Worm (Caenorhabditis elegans) whole organism, L4 larva: ENCODE measurements around the gene mls-2.

Experiments
- D1046.2 ChIP-seq: fragments of 200-800 bp; sonication (Bioruptor generic); IDR thresholded peaks from 2 replicates; pipeline ENCODE4 v1.3.6; 2022; ENCODE audit warnings: missing genetic modification characterization, missing compliant biosample characterization
- F10B5.3 ChIP-seq: sonication (generic microtip); optimal IDR thresholded peaks from 2 replicates; lab custom pipeline; 2016; ENCODE audit warnings: mild to moderate bottlenecking, missing genetic modification characterization, missing compliant biosample characterization
- F26F4.8 ChIP-seq: fragments of 200-800 bp; sonication (Bioruptor generic); conservative IDR thresholded peaks from 2 replicates; pipeline ENCODE4 v1.3.6; 2022; ENCODE audit warnings: missing genetic modification characterization, missing compliant biosample characterization
- F49E8.2 ChIP-seq: sonication (generic microtip); optimal IDR thresholded peaks from 2 replicates; lab custom pipeline; 2016; ENCODE audit warnings: missing compliant biosample characterization, mild to moderate bottlenecking, missing genetic modification characterization, borderline replicate concordance
- T20F7.1 ChIP-seq: fragments of 200-800 bp; sonication (Bioruptor generic); optimal IDR thresholded peaks from 2 replicates; lab custom pipeline; 2018; ENCODE audit warnings: mild to moderate bottlenecking, missing genetic modification characterization, missing compliant biosample characterization
- T26A8.4 ChIP-seq: fragments of 200-800 bp; sonication (Bioruptor generic); IDR thresholded peaks from 2 replicates; pipeline ENCODE4 v1.3.6; 2022; ENCODE audit warnings: missing genetic modification characterization, missing compliant biosample characterization
- Y105C5A.15 ChIP-seq: fragments of 200-800 bp; sonication (Bioruptor generic); IDR thresholded peaks from 2 replicates; pipeline ENCODE4 v1.3.6; 2022; ENCODE audit warnings: missing genetic modification characterization, missing compliant biosample characterization
- Y5F2A.4 ChIP-seq: fragments of 200-800 bp; sonication (Bioruptor generic); optimal IDR thresholded peaks from 2 replicates; lab custom pipeline; 2018; ENCODE audit warnings: mild to moderate bottlenecking, missing genetic modification characterization, missing compliant biosample characterization
- Y75B8A.6 ChIP-seq: fragments of 200-800 bp; sonication (Bioruptor generic); IDR thresholded peaks from 2 replicates; pipeline ENCODE4 v1.3.6; 2022; ENCODE audit warnings: missing genetic modification reagents, missing genetic modification characterization, missing compliant biosample characterization
- ZK546.5 ChIP-seq, 2 experiments: sonication (generic microtip); optimal IDR thresholded peaks; 2 replicates each; lab custom pipeline; 2017; ENCODE audit warnings: missing biosample characterization in 2 of 2, missing genetic modification characterization in 2 of 2
- aha-1 ChIP-seq: fragments of 150-350 bp; peaks from one replicate; lab custom pipeline; 2014; ENCODE audit warnings: missing biosample characterization, missing genetic modification characterization
- ceh-28 ChIP-seq: fragments of 150-350 bp; optimal IDR thresholded peaks from 2 replicates; lab custom pipeline; 2014; ENCODE audit warnings: missing biosample characterization, missing genetic modification reagents, missing genetic modification characterization
- ceh-62 ChIP-seq: sonication (generic microtip); optimal IDR thresholded peaks from 2 replicates; lab custom pipeline; 2017; ENCODE audit warnings: missing biosample characterization, missing genetic modification characterization
- ceh-82 ChIP-seq: sonication (generic microtip); optimal IDR thresholded peaks from 2 replicates; lab custom pipeline; 2017; ENCODE audit warnings: missing biosample characterization, missing genetic modification characterization
- ces-1 ChIP-seq: fragments of 150-350 bp; sonication (generic microtip); optimal IDR thresholded peaks from 4 replicates; lab custom pipeline; 2014; ENCODE audit warnings: missing biosample characterization, missing genetic modification reagents, missing genetic modification characterization
- daf-12 ChIP-seq: fragments of 150-350 bp; optimal IDR thresholded peaks from 2 replicates; lab custom pipeline; 2014; ENCODE audit warnings: missing biosample characterization, missing genetic modification reagents, missing genetic modification characterization
- daf-8 ChIP-seq: fragments of 200-800 bp; sonication (Bioruptor generic); IDR thresholded peaks from 2 replicates; pipeline ENCODE4 v1.3.6; 2022; ENCODE audit warnings: missing genetic modification characterization, missing compliant biosample characterization
- dmd-6 ChIP-seq: fragments of 200-800 bp; sonication (Bioruptor generic); IDR thresholded peaks from 2 replicates; pipeline ENCODE4 v1.3.6; 2022; ENCODE audit warnings: missing genetic modification reagents, missing genetic modification characterization, missing compliant biosample characterization
- dmd-8 ChIP-seq: fragments of 200-800 bp; sonication (Bioruptor generic); IDR thresholded peaks from 2 replicates; pipeline ENCODE4 v1.3.6; 2022; ENCODE audit warnings: missing genetic modification characterization, missing compliant biosample characterization
- dmd-9 ChIP-seq: fragments of 200-800 bp; sonication (Bioruptor generic); IDR thresholded peaks from 2 replicates; pipeline ENCODE4 v1.3.6; 2022; ENCODE audit warnings: missing genetic modification reagents, missing genetic modification characterization, missing compliant biosample characterization
- dpl-1 ChIP-seq: fragments of 150-350 bp; optimal IDR thresholded peaks from 2 replicates; lab custom pipeline; 2014; ENCODE audit warnings: missing biosample characterization, missing genetic modification reagents, missing genetic modification characterization
- duxl-1 ChIP-seq: sonication (generic microtip); optimal IDR thresholded peaks from 2 replicates; lab custom pipeline; 2016; ENCODE audit warnings: mild to moderate bottlenecking, missing genetic modification characterization, moderate library complexity, missing compliant biosample characterization; ENCODE audit not compliant: poor library complexity
- egl-43 ChIP-seq: fragments of 200-800 bp; sonication (Bioruptor generic); IDR thresholded peaks from 2 replicates; pipeline ENCODE4 v1.3.6; 2022; ENCODE audit warnings: missing genetic modification reagents, missing genetic modification characterization, missing compliant biosample characterization
- hlh-11 ChIP-seq: fragments of 200-800 bp; sonication (Bioruptor generic); optimal IDR thresholded peaks from 2 replicates; lab custom pipeline; 2018; ENCODE audit warnings: mild to moderate bottlenecking, missing genetic modification characterization, missing compliant biosample characterization
- hlh-30 ChIP-seq: sonication (generic microtip); optimal IDR thresholded peaks from 2 replicates; lab custom pipeline; 2017; ENCODE audit warnings: antibody characterized with exemption, mild to moderate bottlenecking, missing genetic modification characterization, missing compliant biosample characterization; ENCODE audit not compliant: insufficient read depth
- lin-1 ChIP-seq: fragments of 200-800 bp; sonication (Bioruptor generic); IDR thresholded peaks from 2 replicates; pipeline ENCODE4 v1.3.6; 2022; ENCODE audit warnings: missing genetic modification reagents, missing genetic modification characterization, missing compliant biosample characterization
- lin-29 ChIP-seq: fragments of 200-800 bp; sonication (Bioruptor generic); IDR thresholded peaks from 2 replicates; pipeline ENCODE4 v1.3.6; 2022; ENCODE audit warnings: missing genetic modification reagents, missing genetic modification characterization, missing compliant biosample characterization
- lin-39 ChIP-seq: fragments of 150-350 bp; optimal IDR thresholded peaks from 2 replicates; lab custom pipeline; 2014; ENCODE audit warnings: missing biosample characterization, missing genetic modification reagents, missing genetic modification characterization
- lsy-2 ChIP-seq, 2 experiments: fragments of 150-350 bp in 1 of 2; sonication (generic microtip) in 1 of 2; optimal IDR thresholded peaks; 2 replicates each; lab custom pipeline; 2014 to 2017; ENCODE audit warnings: missing biosample characterization in 2 of 2, missing genetic modification characterization in 2 of 2
- madf-5 ChIP-seq, 2 experiments: fragments of 200-800 bp; sonication (Bioruptor generic); IDR thresholded peaks; 2 replicates each; pipeline ENCODE4 v1.3.6; 2022; ENCODE audit warnings: missing compliant biosample characterization in 2 of 2, missing genetic modification characterization in 2 of 2
- mep-1 ChIP-seq: fragments of 150-350 bp; sonication (generic microtip); optimal IDR thresholded peaks from 3 replicates; lab custom pipeline; 2014; ENCODE audit warnings: missing biosample characterization, missing genetic modification characterization
- mxl-3 ChIP-seq: fragments of 200-800 bp; sonication (Bioruptor generic); optimal IDR thresholded peaks from 2 replicates; lab custom pipeline; 2018; ENCODE audit warnings: mild to moderate bottlenecking, missing genetic modification characterization, missing compliant biosample characterization
- nhr-11 ChIP-seq: fragments of 150-350 bp; optimal IDR thresholded peaks from 2 replicates; lab custom pipeline; 2014; ENCODE audit warnings: missing biosample characterization, missing genetic modification characterization
- nhr-28 ChIP-seq: fragments of 150-350 bp; optimal IDR thresholded peaks from 2 replicates; lab custom pipeline; 2014; ENCODE audit warnings: missing biosample characterization, missing genetic modification characterization
- nhr-42 ChIP-seq: fragments of 200-800 bp; sonication (Bioruptor generic); IDR thresholded peaks from 2 replicates; pipeline ENCODE4 v1.3.6; 2022; ENCODE audit warnings: missing genetic modification characterization, missing compliant biosample characterization
- nhr-48 ChIP-seq: sonication (generic microtip); optimal IDR thresholded peaks from 2 replicates; lab custom pipeline; 2016; ENCODE audit warnings: mild to moderate bottlenecking, missing genetic modification characterization, missing compliant biosample characterization
- nhr-6 ChIP-seq: fragments of 150-350 bp; optimal IDR thresholded peaks from 2 replicates; lab custom pipeline; 2014; ENCODE audit warnings: missing biosample characterization, missing genetic modification characterization
- nhr-76 ChIP-seq: fragments of 150-350 bp; optimal IDR thresholded peaks from 2 replicates; lab custom pipeline; 2014; ENCODE audit warnings: missing biosample characterization, missing genetic modification characterization
- pha-4 ChIP-seq, 2 experiments: fragments of 150-350 bp in 1 of 2; fragments of 200-800 bp in 1 of 2; sonication (Bioruptor generic) in 1 of 2; IDR thresholded peaks in 1 of 2; optimal IDR thresholded peaks in 1 of 2; 2 replicates each; pipeline versions ENCODE4 v1.3.6 to Lab custom; 2014 to 2022; ENCODE audit warnings: missing genetic modification characterization in 2 of 2, missing genetic modification reagents in 2 of 2, missing biosample characterization in 1 of 2, missing compliant biosample characterization in 1 of 2
- rbr-2 ChIP-seq: sonication (generic microtip); optimal IDR thresholded peaks from 2 replicates; lab custom pipeline; 2016; ENCODE audit warnings: missing genotype, missing genetic modification characterization, missing compliant biosample characterization
- sdz-12 ChIP-seq: fragments of 200-800 bp; sonication (Bioruptor generic); optimal IDR thresholded peaks from 2 replicates; lab custom pipeline; 2018; ENCODE audit warnings: mild to moderate bottlenecking, missing genetic modification characterization, missing compliant biosample characterization
- set-16 ChIP-seq: fragments of 200-800 bp; sonication (Bioruptor generic); IDR thresholded peaks from 2 replicates; pipeline ENCODE4 v1.3.6; 2022; ENCODE audit warnings: missing genetic modification reagents, missing genetic modification characterization, missing compliant biosample characterization
- spr-1 ChIP-seq: sonication (generic microtip); optimal IDR thresholded peaks from 2 replicates; lab custom pipeline; 2016; ENCODE audit warnings: mild to moderate bottlenecking, missing genetic modification characterization, missing compliant biosample characterization
- spr-3 ChIP-seq: fragments of 200-800 bp; sonication (Bioruptor generic); optimal IDR thresholded peaks from 2 replicates; lab custom pipeline; 2018; ENCODE audit warnings: mild to moderate bottlenecking, missing genetic modification characterization, missing compliant biosample characterization
- tra-1 ChIP-seq: fragments of 200-800 bp; sonication (Bioruptor generic); IDR thresholded peaks from 2 replicates; pipeline ENCODE4 v1.3.6; 2022; ENCODE audit warnings: missing genetic modification reagents, missing genetic modification characterization, missing compliant biosample characterization
- unc-130 ChIP-seq: sonication (generic microtip); optimal IDR thresholded peaks from 2 replicates; lab custom pipeline; 2016; ENCODE audit warnings: missing genetic modification reagents, missing genetic modification characterization, missing compliant biosample characterization
- unc-39 ChIP-seq: sonication (generic microtip); optimal IDR thresholded peaks from 2 replicates; lab custom pipeline; 2017; ENCODE audit warnings: missing biosample characterization, missing genetic modification characterization
- unc-62 ChIP-seq, 3 experiments: fragments of 150-350 bp in 1 of 3; sonication (generic microtip); optimal IDR thresholded peaks in 2 of 3; peaks in 1 of 3; 1 replicate in 1 of 3; 2 replicates in 2 of 3; lab custom pipeline; 2014 to 2017; ENCODE audit warnings: missing biosample characterization in 3 of 3, missing genetic modification characterization in 3 of 3, missing genetic modification reagents in 3 of 3, missing genotype in 1 of 3
- vab-7 ChIP-seq: fragments of 200-800 bp; sonication (Bioruptor generic); IDR thresholded peaks from 2 replicates; pipeline ENCODE4 v1.3.6; 2022; ENCODE audit warnings: missing genetic modification reagents, missing genetic modification characterization, missing compliant biosample characterization

mls-2 gene

DNA sequence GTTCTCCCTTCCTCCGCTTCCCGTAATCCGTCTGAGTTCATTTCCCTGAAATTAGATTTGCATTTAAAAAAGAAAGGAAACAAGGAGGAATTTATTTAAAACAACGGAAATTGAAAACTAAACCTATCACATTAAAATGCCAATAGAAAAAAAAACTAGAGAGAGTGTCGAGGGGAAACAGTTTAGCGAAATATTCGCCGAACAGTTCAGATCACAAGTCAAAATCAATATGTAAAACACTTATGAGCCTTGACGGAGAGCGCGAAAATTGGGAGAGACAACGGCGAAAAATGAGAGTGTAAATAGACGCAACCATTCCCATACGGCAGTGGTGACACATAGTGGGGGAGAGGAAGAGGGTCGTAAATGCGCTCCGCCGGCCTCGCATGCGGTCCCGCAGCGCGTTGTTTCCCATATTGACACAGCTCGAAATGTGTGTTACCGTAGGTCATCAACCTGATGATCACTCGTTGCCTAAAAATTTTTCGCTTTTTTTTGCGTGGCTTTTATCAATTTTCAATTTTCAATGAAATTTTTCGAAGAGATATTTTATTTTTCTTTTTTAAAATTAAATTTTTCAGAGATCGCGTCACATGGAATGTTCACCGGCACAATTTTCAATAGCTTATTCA, 49.6 kb downstream of the mls-2 start, which contains the start of the genes dnj-14 and glit-1 (continued):
- TF ChIP-seq ceh-28 (tag; lab: Kevin White, UChicago): peak; percentile 16
- peak; percentile 71 for TF ChIP-seq pha-4 (GFP tag; IDR thresholded peaks at IDR 0.05; lab: Robert Waterston, UW)
- no peak for TF ChIP-seq pha-4 (tag; optimal IDR thresholded peaks at IDR 0.05; lab: Kevin White, UChicago)
- no peak for TF ChIP-seq dmd-8 (GFP tag; lab: Robert Waterston, UW)
- no peak for TF ChIP-seq unc-39 (tag; lab: Kevin White, UChicago)
- TF ChIP-seq spr-3 (GFP tag; lab: Kevin White, UChicago): no peak
- peak; percentile 94 for TF ChIP-seq mep-1 (tag; lab: Kevin White, UChicago)
- peak; percentile 57; the same call in 1 of the 2 replicates for TF ChIP-seq dmd-9
- no peak for TF ChIP-seq ceh-62
- TF ChIP-seq Y105C5A.15 (GFP tag; lab: Robert Waterston, UW): no peak
- no peak for TF ChIP-seq nhr-76 (tag; lab: Kevin White, UChicago)
- TF ChIP-seq madf-5 (GFP tag; IDR thresholded peaks at IDR 0.05; lab: Robert Waterston, UW): 0 out of 4 replicates have a peak, but pooled peaks of 1 of the 2 experiments have one; percentile 40
- peak; percentile 99 for TF ChIP-seq aha-1
- peak; percentile 80 for TF ChIP-seq duxl-1 (tag; lab: Kevin White, UChicago)
- TF ChIP-seq Y5F2A.4 (GFP tag; lab: Kevin White, UChicago): no peak
- TF ChIP-seq spr-1: peak; percentile 49
- TF ChIP-seq F49E8.2 (tag; lab: Kevin White, UChicago): no peak
- peak; percentile 62 for TF ChIP-seq lin-1
- peak; percentile 83 for TF ChIP-seq nhr-28 (tag; lab: Kevin White, UChicago)
- TF ChIP-seq T26A8.4 (GFP tag; lab: Robert Waterston, UW): peak; percentile 82
- peak; percentile 88 for TF ChIP-seq rbr-2 (tag; lab: Kevin White, UChicago)
- peak; percentile 89 for TF ChIP-seq dmd-6
- TF ChIP-seq nhr-11 (tag; lab: Kevin White, UChicago): peak; percentile 88
- TF ChIP-seq hlh-11 (tag; lab: Kevin White, UChicago): peak; percentile 98
- TF ChIP-seq daf-8 (GFP tag; lab: Robert Waterston, UW): no peak
- peak; percentile 57; the same call in 1 of the 2 replicates for TF ChIP-seq vab-7
- TF ChIP-seq lin-39 (tag; lab: Kevin White, UChicago): no peak
- TF ChIP-seq dpl-1 (GFP tag; lab: Kevin White, UChicago): peak; percentile 76
- TF ChIP-seq mxl-3 (GFP tag; lab: Kevin White, UChicago): peak; percentile 88
- TF ChIP-seq ZK546.5 (tag; optimal IDR thresholded peaks at IDR 0.05; lab: Kevin White, UChicago): peak in 1 of 2 experiments; percentile 67
- TF ChIP-seq set-16 (GFP tag; lab: Robert Waterston, UW): peak; percentile 57; the same call in 1 of the 2 replicates
- TF ChIP-seq daf-12: no peak
- TF ChIP-seq F10B5.3: peak; percentile 29
- TF ChIP-seq tra-1 (GFP tag; lab: Robert Waterston, UW): 0 out of 2 replicates have a peak, but pooled peaks have one; percentile 39
- TF ChIP-seq unc-62 (GFP tag; optimal IDR thresholded peaks at IDR 0.05 in 1 of 2; lab: Kevin White, UChicago): peak in 1 of 2 experiments; percentile 86
- no peak for TF ChIP-seq unc-62 (tag; optimal IDR thresholded peaks at IDR 0.05; lab: Kevin White, UChicago)
- peak; percentile 82 for TF ChIP-seq nhr-6
- no peak for TF ChIP-seq sdz-12 (GFP tag; lab: Kevin White, UChicago)
- TF ChIP-seq egl-43 (GFP tag; lab: Robert Waterston, UW): peak; percentile 66; the same call in 1 of the 2 replicates
- TF ChIP-seq ces-1: no peak
- TF ChIP-seq F26F4.8 (GFP tag; lab: Robert Waterston, UW): no peak
- TF ChIP-seq lin-29 (GFP tag; lab: Robert Waterston, UW): no peak
- peak; percentile 95 to 98 for TF ChIP-seq lsy-2 (tag; optimal IDR thresholded peaks at IDR 0.05; lab: Kevin White, UChicago)
- peak; percentile 96 for TF ChIP-seq hlh-30 (tag; lab: Kevin White, UChicago)
- TF ChIP-seq unc-130 (GFP tag; lab: Kevin White, UChicago): no peak
- peak; percentile 60 for TF ChIP-seq nhr-48
- peak; percentile 85 for TF ChIP-seq nhr-42
- peak; percentile 76 for TF ChIP-seq T20F7.1 (GFP tag; lab: Kevin White, UChicago)
- no peak for TF ChIP-seq Y75B8A.6 (GFP tag; lab: Robert Waterston, UW)
- peak; percentile 99 for TF ChIP-seq D1046.2 (GFP tag; lab: Robert Waterston, UW)
- TF ChIP-seq ceh-82 (tag; lab: Kevin White, UChicago): no peak
